Worm (Caenorhabditis elegans) whole organism, early embryonic: ENCODE data around the gene ram-5.

Experiments
- ama-1 ChIP-seq: fragments of 150-350 bp; optimal IDR thresholded peaks from 2 replicates; lab custom pipeline; 2014
- ceh-13 ChIP-seq: fragments of 200-800 bp; sonication (Bioruptor generic); optimal IDR thresholded peaks from 2 replicates; lab custom pipeline; 2018; ENCODE audit warnings: mild to moderate bottlenecking, missing genetic modification characterization, missing compliant biosample characterization
- flt-1 ChIP-seq: fragments of 200-800 bp; sonication (Bioruptor generic); IDR thresholded peaks from 2 replicates; pipeline ENCODE4 v1.3.6; 2022; ENCODE audit warnings: missing genetic modification characterization, missing compliant biosample characterization
- hmg-4 ChIP-seq: fragments of 200-800 bp; sonication (Bioruptor generic); optimal IDR thresholded peaks from 2 replicates; lab custom pipeline; 2018; ENCODE audit warnings: mild to moderate bottlenecking, missing genetic modification characterization, missing compliant biosample characterization
- hnd-1 ChIP-seq: sonication (generic microtip); optimal IDR thresholded peaks from 2 replicates; lab custom pipeline; 2016; ENCODE audit warnings: missing genetic modification characterization, missing compliant biosample characterization
- pes-1 ChIP-seq: fragments of 200-800 bp; sonication (Bioruptor generic); IDR thresholded peaks from 2 replicates; pipeline ENCODE4 v1.3.6; 2022; ENCODE audit warnings: missing genetic modification reagents, missing genetic modification characterization, missing compliant biosample characterization
- sea-1 ChIP-seq: fragments of 200-800 bp; sonication (Bioruptor generic); conservative IDR thresholded peaks from 2 replicates; pipeline ENCODE4 v1.3.6; 2022; ENCODE audit warnings: missing genetic modification characterization, missing compliant biosample characterization
- tbx-11 ChIP-seq: fragments of 200-800 bp; sonication (Bioruptor generic); IDR thresholded peaks from 2 replicates; pipeline ENCODE4 v1.3.6; 2022; ENCODE audit warnings: missing genetic modification characterization, missing compliant biosample characterization
- tra-4 ChIP-seq: sonication (generic microtip); optimal IDR thresholded peaks from 2 replicates; lab custom pipeline; 2017; ENCODE audit warnings: missing genetic modification characterization, missing compliant biosample characterization

DNA sequence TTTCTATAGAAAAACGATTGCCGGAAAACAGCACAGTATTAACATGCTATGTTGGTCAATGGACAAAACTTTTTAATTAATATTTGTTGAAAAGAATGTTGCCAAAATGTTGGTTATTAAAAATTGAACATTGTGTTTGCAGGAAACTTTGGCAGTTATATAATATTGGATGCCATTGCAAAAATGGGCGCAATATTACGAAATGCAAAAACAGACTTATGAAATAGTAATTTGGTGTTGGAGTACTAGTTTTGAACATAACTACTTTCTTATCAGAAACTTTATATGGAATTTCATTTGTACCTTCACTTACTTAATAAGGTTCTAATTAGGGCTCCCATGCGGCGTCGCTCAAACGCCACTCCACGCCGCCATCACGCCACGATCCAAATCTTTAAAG is 39.6 kb upstream of the ram-5 start:
- no peak for TF ChIP-seq ama-1 (lab: Kevin White, UChicago)
- TF ChIP-seq sea-1 (GFP tag; lab: Robert Waterston, UW): no peak
- no peak for TF ChIP-seq tbx-11
- TF ChIP-seq hnd-1 (tag; lab: Kevin White, UChicago): no peak
- TF ChIP-seq tra-4 (tag; lab: Kevin White, UChicago): no peak
- no peak for TF ChIP-seq ceh-13 (GFP tag; lab: Kevin White, UChicago)
- no peak for TF ChIP-seq pes-1 (GFP tag; lab: Robert Waterston, UW)
- TF ChIP-seq flt-1 (GFP tag; lab: Robert Waterston, UW): no peak
- no peak for TF ChIP-seq hmg-4 (GFP tag; lab: Kevin White, UChicago)
